Worm (Caenorhabditis elegans): ENCODE measurements around the gene fbxc-14.
"Not testable (repeated sequence)": the region's sequence is repeated elsewhere in the genome, so short reads cannot be mapped to it uniquely, and the experiment has no call there.

Gene fbxc-14

DNA sequence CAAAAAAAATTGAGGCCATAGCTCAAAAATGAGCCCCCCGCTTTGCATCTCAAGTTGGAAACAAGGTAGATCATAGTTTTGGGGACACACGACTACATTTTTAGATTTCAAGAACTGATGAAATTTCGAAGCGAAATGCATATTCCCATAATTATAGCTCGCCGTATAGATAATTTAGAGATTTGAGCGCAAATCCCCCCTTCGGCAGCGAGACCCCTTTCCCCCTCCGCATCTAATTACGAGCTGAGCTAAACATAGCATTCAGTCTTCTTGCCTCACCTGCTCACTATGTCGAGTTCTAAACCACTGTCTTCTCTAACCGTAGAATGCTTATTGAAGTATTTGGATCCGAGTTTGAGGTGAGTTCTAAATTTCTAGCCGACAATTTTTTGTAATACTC is 5.0 kb downstream of the fbxc-14 start, which contains the start of the genes fbxc-17 and fbxc-15:
TSS of gene fbxc-17 (minus strand) at position 101 of the 400 bp plus-strand sequence.
TSS of gene fbxc-15 (plus strand) at position 289 of the 400 bp plus-strand sequence.
- TF ChIP-seq nhr-77 (tag; optimal IDR thresholded peaks at IDR 0.05): no peak
- TF ChIP-seq unc-62 (GFP tag; optimal IDR thresholded peaks at IDR 0.05): no peak
- TF ChIP-seq lin-39 (tag; optimal IDR thresholded peaks at IDR 0.05): no peak
- TF ChIP-seq lin-15B (tag; optimal IDR thresholded peaks at IDR 0.05): no peak

DNA sequence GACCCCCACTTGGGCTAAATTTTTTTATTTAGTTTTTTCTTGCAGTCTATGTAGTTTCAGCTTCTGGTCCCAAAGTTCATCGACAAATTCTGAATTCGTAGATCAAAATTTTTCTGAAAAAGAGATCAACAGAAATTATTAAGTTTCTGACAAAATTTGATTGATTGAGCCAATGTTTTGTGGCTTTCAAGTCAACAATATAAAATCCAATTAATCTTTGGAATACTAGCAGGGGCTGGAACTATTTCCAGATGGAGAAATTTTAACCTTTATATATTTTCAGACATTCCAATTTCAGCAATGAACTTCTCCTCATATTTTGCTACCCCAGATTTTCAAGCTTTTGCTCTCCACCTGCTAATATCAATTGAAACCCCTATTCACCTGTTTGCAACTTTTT is 8.7 kb downstream of the fbxc-14 start, which contains the start of gene srh-274:
TSS of gene srh-274 (plus strand) at position 301 of the 400 bp plus-strand sequence.
- no peak for TF ChIP-seq ceh-82 (tag; optimal IDR thresholded peaks at IDR 0.05)

DNA sequence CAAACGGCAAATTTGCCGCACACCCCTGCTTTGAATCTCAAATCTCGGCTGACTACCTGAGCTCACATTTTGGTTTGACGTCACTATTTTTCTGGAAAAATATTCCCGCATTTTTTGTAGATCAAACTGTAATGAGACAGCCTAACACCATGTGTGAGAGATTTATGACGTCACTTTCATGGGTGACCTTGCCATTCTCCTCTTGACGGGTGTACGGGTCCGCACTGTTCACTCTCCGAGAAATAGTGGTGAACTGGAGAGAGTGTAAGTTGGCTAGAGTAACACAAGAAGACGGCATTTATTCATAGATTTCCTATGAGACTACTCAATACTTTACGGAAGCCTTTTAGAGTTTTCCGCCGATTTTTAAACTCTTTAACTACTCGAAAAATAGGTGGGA is 11.6 kb downstream of the fbxc-14 start, which contains the start of gene fbxc-40:
TSS of gene fbxc-40 (plus strand) at position 301 of the 400 bp plus-strand sequence.
- TF ChIP-seq nhr-77, daf-12, ceh-9 (tag; optimal IDR thresholded peaks at IDR 0.05): not testable (repeated sequence)

DNA sequence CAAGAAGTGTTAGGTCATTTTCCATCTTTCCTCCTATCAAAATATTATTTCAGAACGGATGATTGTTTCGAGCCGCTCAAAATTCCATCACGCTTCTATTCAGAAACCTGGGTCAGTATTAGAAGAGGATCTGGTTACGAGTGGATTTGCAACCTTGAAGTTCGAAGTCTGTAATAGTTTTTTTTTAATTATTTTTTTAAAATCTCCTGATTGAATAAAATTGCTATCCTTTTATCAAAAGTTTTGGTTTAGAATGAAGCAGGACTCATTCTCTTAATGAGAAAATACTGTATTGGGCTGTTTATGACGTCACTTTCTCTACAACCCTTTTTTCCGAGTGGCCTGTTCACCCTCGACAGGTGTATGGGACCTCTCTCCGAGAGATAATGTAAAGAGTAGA is 14.3 kb downstream of the fbxc-14 start, which contains the start of gene fbxc-39:
TSS of gene fbxc-39 (plus strand) at position 301 of the 400 bp plus-strand sequence.
- TF ChIP-seq snpc-4 (tag; optimal IDR thresholded peaks at IDR 0.05) (no peak), nhr-237 (tag; optimal IDR thresholded peaks at IDR 0.05) (no peak), ama-1 (optimal IDR thresholded peaks at IDR 0.05) (no peak), mml-1 (tag; optimal IDR thresholded peaks at IDR 0.05) (no peak), nhr-23 (tag; optimal IDR thresholded peaks at IDR 0.05) (no peak), ztf-4 (tag; optimal IDR thresholded peaks at IDR 0.05) (no peak), sea-2 (GFP tag; optimal IDR thresholded peaks at IDR 0.05) (no peak), lin-39 (tag; optimal IDR thresholded peaks at IDR 0.05) (no peak), ztf-11 (tag; optimal IDR thresholded peaks at IDR 0.05) (no peak), ZK546.5 (tag; optimal IDR thresholded peaks at IDR 0.05) (no peak), eor-1 (tag; optimal IDR thresholded peaks at IDR 0.05) (no peak)

DNA sequence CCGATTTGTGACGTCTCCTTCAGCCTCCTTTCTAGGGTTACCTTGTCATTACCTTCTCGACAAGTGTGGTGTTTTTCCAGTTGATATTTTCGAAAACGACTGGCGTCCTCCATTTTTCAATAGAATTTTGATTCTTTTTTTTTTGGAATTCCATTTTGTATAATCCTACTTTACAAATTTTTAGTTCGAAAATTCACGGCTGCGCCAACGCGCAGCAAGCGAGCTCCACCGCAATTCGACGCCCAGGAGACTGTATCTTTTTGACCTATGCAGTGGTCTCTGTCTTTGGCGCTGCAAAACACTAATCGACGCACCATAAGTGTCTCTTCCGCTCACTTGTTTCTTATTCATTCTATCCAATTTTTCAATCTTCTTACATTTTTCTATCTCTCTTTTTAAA is 17.2 kb downstream of the fbxc-14 start, which contains the start of gene fbxc-42:
TSS of gene fbxc-42 (plus strand) at position 301 of the 400 bp plus-strand sequence.
- TF ChIP-seq fkh-2 (tag; optimal IDR thresholded peaks at IDR 0.05): no peak
- no peak for TF ChIP-seq elt-1 (tag; optimal IDR thresholded peaks at IDR 0.05)

DNA sequence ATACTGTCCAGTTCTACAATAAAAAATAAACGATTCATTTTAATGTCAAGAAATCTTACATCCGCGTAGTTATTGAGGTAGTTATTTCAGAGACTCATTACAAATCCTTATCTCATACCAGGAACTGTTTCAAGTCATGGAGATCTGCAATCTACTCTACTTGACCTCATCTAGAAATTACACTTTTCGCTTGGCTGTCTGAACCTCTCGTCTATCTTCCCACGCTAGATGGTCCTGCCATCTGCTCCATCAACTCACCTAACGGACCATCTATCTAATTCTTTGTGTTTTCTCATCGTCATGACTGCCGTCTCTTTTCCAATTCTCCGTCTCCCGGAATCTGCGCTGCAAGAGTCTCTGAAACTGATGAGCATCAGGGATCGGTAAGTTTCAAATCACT is 20.1 kb downstream of the fbxc-14 start, which contains the start of gene F45D11.7:
TSS of gene F45D11.7 (plus strand) at position 301 of the 400 bp plus-strand sequence.
- TF ChIP-seq nhr-237, lin-15B, ceh-28 (tag; optimal IDR thresholded peaks at IDR 0.05): not testable (repeated sequence)

DNA sequence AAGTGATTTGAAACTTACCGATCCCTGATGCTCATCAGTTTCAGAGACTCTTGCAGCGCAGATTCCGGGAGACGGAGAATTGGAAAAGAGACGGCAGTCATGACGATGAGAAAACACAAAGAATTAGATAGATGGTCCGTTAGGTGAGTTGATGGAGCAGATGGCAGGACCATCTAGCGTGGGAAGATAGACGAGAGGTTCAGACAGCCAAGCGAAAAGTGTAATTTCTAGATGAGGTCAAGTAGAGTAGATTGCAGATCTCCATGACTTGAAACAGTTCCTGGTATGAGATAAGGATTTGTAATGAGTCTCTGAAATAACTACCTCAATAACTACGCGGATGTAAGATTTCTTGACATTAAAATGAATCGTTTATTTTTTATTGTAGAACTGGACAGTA is 22.0 kb downstream of the fbxc-14 start, which contains the start of gene F45D11.11:
TSS of gene F45D11.11 (minus strand) at position 101 of the 400 bp plus-strand sequence.
- not testable (repeated sequence) for TF ChIP-seq fkh-2 (tag; optimal IDR thresholded peaks at IDR 0.05); unc-62 (GFP tag; optimal IDR thresholded peaks at IDR 0.05); nfya-1 (tag; optimal IDR thresholded peaks at IDR 0.05; ENCODE audit: insufficient read depth)

DNA sequence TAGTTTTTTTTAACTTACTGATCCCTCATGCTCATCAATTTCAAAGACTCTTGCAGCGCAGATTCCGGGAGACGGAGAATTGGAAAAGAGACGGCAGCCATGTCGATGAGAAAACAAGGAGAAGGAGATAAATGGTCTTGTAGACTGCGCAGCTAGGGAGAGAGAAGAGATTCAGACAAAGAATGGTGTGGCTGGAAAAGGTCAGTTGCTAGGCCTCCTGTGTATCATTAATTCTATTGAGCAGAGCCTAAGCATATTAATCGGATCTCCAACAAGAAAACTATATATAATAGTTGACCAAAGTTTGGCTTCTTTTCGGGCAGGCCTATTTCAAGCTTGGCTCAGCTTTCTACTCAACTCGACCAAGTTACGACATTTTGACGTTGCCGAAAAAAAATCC is 25.4 kb downstream of the fbxc-14 start, which contains the start of gene fbxb-29:
TSS of gene fbxb-29 (minus strand) at position 101 of the 400 bp plus-strand sequence.
- TF ChIP-seq daf-12 (tag; optimal IDR thresholded peaks at IDR 0.05): no peak
- no peak for TF ChIP-seq nhr-43 (tag; optimal IDR thresholded peaks at IDR 0.05; ENCODE audit: poor library complexity, severe bottlenecking)
- no peak for TF ChIP-seq zag-1 (tag; optimal IDR thresholded peaks at IDR 0.05)
- no peak for TF ChIP-seq unc-62 (GFP tag; optimal IDR thresholded peaks at IDR 0.05)
- no peak for TF ChIP-seq nhr-67 (tag; optimal IDR thresholded peaks at IDR 0.05)
- TF ChIP-seq hmg-11 (tag; optimal IDR thresholded peaks at IDR 0.05): no peak
- no peak for TF ChIP-seq fkh-10 (GFP tag; optimal IDR thresholded peaks at IDR 0.05)
- TF ChIP-seq jun-1 (tag; optimal IDR thresholded peaks at IDR 0.05): no peak
- no peak for TF ChIP-seq skn-1 (tag; optimal IDR thresholded peaks at IDR 0.05)
- no peak for TF ChIP-seq pqm-1 (tag; optimal IDR thresholded peaks at IDR 0.05)
- no peak for TF ChIP-seq R02D3.7 (tag; optimal IDR thresholded peaks at IDR 0.05)
- no peak for TF ChIP-seq snpc-4 (tag; optimal IDR thresholded peaks at IDR 0.05)
- TF ChIP-seq fos-1 (tag; optimal IDR thresholded peaks at IDR 0.05): no peak
- TF ChIP-seq lin-15B (tag; optimal IDR thresholded peaks at IDR 0.05): no peak
- TF ChIP-seq egl-27 (tag; optimal IDR thresholded peaks at IDR 0.05): no peak
- TF ChIP-seq ceh-82 (tag; optimal IDR thresholded peaks at IDR 0.05): no peak
- no peak for TF ChIP-seq aly-2 (tag; optimal IDR thresholded peaks at IDR 0.05)
- TF ChIP-seq mdl-1 (tag; optimal IDR thresholded peaks at IDR 0.05): no peak
